Fruit fly (Drosophila melanogaster) whole organism, pupa: ENCODE measurements around the gene CG17028.
A peak's percentile ranks its signal among the peaks of the same experiment; 100 is the strongest.

Source experiments
- CG10348 ChIP-seq: fragments of 200-800 bp; sonication (Bioruptor generic); IDR thresholded peaks from 2 replicates; pipeline ENCODE4 v1.3.6; 2022; ENCODE audit warnings: missing biosample characterization, missing genetic modification characterization
- CG12605 ChIP-seq: fragments of 200-800 bp; sonication (Bioruptor generic); IDR thresholded peaks from 2 replicates; pipeline ENCODE4 v1.3.6; 2022; ENCODE audit warnings: missing biosample characterization, missing genetic modification characterization
- CG13204 ChIP-seq: fragments of 200-800 bp; sonication (Bioruptor generic); optimal IDR thresholded peaks from 2 replicates; lab custom pipeline; 2018; ENCODE audit warnings: missing biosample characterization, mild to moderate bottlenecking, missing genetic modification characterization, moderate library complexity
- CG14655 ChIP-seq: fragments of 200-800 bp; sonication (Bioruptor generic); optimal IDR thresholded peaks from 3 replicates; lab custom pipeline; 2017; ENCODE audit warnings: mild to moderate bottlenecking, missing biosample characterization, missing genetic modification reagents, missing genetic modification characterization
- CG15710 ChIP-seq: fragments of 200-800 bp; sonication (Bioruptor generic); optimal IDR thresholded peaks from 2 replicates; lab custom pipeline; 2018; ENCODE audit warnings: missing biosample characterization, mild to moderate bottlenecking, missing genetic modification characterization, moderate library complexity
- CG17806 ChIP-seq: fragments of 200-800 bp; sonication (Bioruptor generic); optimal IDR thresholded peaks from 2 replicates; lab custom pipeline; 2018; ENCODE audit warnings: missing biosample characterization, mild to moderate bottlenecking, missing genetic modification characterization, moderate library complexity
- CG32121 ChIP-seq: fragments of 200-800 bp; sonication (Bioruptor generic); IDR thresholded peaks from 2 replicates; pipeline ENCODE4 v1.3.6; 2022; ENCODE audit warnings: missing biosample characterization, missing genetic modification characterization
- CG34367 ChIP-seq: fragments of 200-800 bp; sonication (Bioruptor generic); optimal IDR thresholded peaks from 2 replicates; lab custom pipeline; 2018; ENCODE audit warnings: missing biosample characterization, mild to moderate bottlenecking, missing genetic modification characterization
- CG4496 ChIP-seq: fragments of 200-800 bp; sonication (Bioruptor generic); IDR thresholded peaks from 3 replicates; pipeline ENCODE4 v1.3.6; 2022; ENCODE audit warnings: missing biosample characterization, missing genetic modification characterization
- CG8159 ChIP-seq: fragments of 200-800 bp; sonication (Bioruptor generic); optimal IDR thresholded peaks from 3 replicates; lab custom pipeline; 2018; ENCODE audit warnings: missing biosample characterization, mild to moderate bottlenecking, missing genetic modification characterization, moderate library complexity
- CG8301 ChIP-seq: fragments of 200-800 bp; sonication (Bioruptor generic); optimal IDR thresholded peaks from 2 replicates; lab custom pipeline; 2018; ENCODE audit warnings: missing biosample characterization, mild to moderate bottlenecking, missing genetic modification characterization
- CG9948 ChIP-seq: fragments of 200-800 bp; sonication (Bioruptor generic); optimal IDR thresholded peaks from 2 replicates; lab custom pipeline; 2018; ENCODE audit warnings: missing biosample characterization, mild to moderate bottlenecking, missing genetic modification characterization, moderate library complexity
- D1 ChIP-seq: fragments of 200-800 bp; sonication (Bioruptor generic); optimal IDR thresholded peaks from 2 replicates; lab custom pipeline; 2018; ENCODE audit warnings: missing biosample characterization, mild to moderate bottlenecking, missing genetic modification characterization, moderate library complexity
- EcR ChIP-seq: fragments of 200-800 bp; sonication (Bioruptor generic); optimal IDR thresholded peaks from 3 replicates; lab custom pipeline; 2019; ENCODE audit warnings: missing biosample characterization, missing genetic modification characterization, mild to moderate bottlenecking, moderate library complexity, missing genetic modification reagents
- Ets98B ChIP-seq: fragments of 200-800 bp; sonication (Bioruptor generic); IDR thresholded peaks from 2 replicates; pipeline ENCODE4 v1.3.6; 2022; ENCODE audit warnings: missing biosample characterization, missing genetic modification characterization
- Pif1A ChIP-seq: fragments of 200-800 bp; sonication (Bioruptor generic); optimal IDR thresholded peaks from 3 replicates; lab custom pipeline; 2016; ENCODE audit warnings: missing biosample characterization, missing genetic modification characterization
- Pif1B ChIP-seq: fragments of 200-800 bp; sonication (Bioruptor generic); optimal IDR thresholded peaks from 3 replicates; lab custom pipeline; 2016; ENCODE audit warnings: missing biosample characterization, missing genetic modification characterization
- Snoo ChIP-seq: fragments of 200-800 bp; sonication (Bioruptor generic); optimal IDR thresholded peaks from 3 replicates; lab custom pipeline; 2017; ENCODE audit warnings: missing biosample characterization, mild to moderate bottlenecking, missing genetic modification characterization, inconsistent platforms
- fd96Ca ChIP-seq: fragments of 200-800 bp; sonication (Bioruptor generic); IDR thresholded peaks from 3 replicates; pipeline ENCODE4 v1.3.6; 2022; ENCODE audit warnings: missing biosample characterization, missing genetic modification characterization
- gl ChIP-seq: fragments of 200-800 bp; sonication (Bioruptor generic); optimal IDR thresholded peaks from 2 replicates; lab custom pipeline; 2018; ENCODE audit warnings: missing biosample characterization, mild to moderate bottlenecking, missing genetic modification characterization
- rn ChIP-seq: fragments of 200-800 bp; sonication (Bioruptor generic); IDR thresholded peaks from 2 replicates; pipeline ENCODE4 v1.3.6; 2022; ENCODE audit warnings: missing biosample characterization, missing genetic modification characterization

CG17028 gene

DNA sequence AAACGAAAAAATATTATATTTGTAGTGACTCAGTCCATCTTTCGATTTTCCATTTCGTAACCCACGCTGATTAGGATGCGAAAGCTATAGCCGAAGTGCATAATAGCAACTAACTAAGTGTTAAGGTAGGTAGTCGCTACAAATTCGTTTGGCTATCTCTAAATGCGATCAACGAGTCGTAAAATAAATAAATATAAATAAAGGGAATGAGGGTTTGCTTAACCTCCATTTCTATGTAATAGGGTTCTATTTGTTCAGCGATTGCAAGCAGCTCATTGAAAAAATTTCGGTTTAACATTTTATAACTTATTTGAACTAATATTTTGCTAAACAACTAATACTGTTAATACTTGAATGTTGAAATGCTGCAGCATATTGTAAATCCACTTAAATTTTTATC, 31.9 kb downstream of the CG17028 start:
- TF ChIP-seq Pif1B (GFP tag; lab: Kevin White, UChicago), result no peak

DNA sequence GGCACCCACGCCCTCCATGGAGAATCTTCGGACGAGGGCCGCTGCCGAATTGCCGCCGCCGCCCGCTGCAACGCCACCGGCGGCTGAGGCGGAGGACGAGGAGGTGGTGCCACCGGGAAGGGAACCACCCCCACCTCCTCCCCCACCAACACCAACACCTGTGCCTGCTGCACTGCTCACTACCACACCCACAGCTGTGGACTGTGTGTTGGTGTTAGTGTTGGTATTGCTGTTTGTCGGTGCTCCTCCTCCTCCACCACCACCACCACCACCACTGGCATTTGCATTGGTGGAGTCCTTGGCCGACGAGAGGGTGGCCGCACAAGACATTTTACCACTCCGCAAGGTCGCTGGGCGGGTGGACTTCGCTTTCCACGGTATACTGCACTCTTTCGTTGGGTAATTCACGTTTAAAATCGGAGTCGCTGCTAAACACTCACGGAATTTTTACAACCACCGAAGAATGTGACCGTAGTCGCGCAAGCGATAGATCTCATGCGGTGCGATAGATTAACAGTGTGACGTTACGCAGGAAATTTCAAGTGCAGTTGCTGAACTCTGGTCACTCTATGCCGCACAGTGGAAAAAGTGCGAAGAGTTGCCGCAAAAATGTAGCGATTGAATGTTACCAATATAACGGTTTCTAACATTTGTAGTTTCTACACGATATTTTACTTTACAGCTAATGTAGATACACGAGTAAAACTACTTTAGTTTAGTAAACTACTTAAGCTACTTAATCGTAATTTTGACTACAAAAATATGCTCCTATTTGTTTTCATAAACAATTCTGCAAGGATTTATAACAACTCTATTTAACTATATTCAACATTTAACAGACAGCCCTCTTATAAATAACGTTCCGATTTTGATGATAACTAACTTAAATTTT, 33.2 kb downstream of the CG17028 start, which contains the start of gene mib1:
mib1 (minus strand) TSS at position 494 of the 892 bp plus-strand sequence.
- TF ChIP-seq fd96Ca (peak; percentile 68; the same call in 1 of the 3 replicates), CG13204 (GFP tag; lab: Kevin White, UChicago) (peak; percentile 93), rn (0 out of 2 replicates have a peak, but pooled peaks have one; percentile 26), CG12605 (GFP tag; lab: Robert Waterston, UW) (0 out of 2 replicates have a peak, but pooled peaks have one; percentile 29), EcR (GFP tag; lab: Kevin White, UChicago) (peak; percentile 27), Snoo (tag; lab: Kevin White, UChicago) (peak; percentile 36), CG15710 (tag; lab: Kevin White, UChicago) (no peak), CG14655 (GFP tag; lab: Kevin White, UChicago) (no peak), Pif1B (GFP tag; lab: Kevin White, UChicago) (peak; percentile 37), CG4496 (GFP tag; lab: Robert Waterston, UW) (peak; percentile 32; the same call in 1 of the 3 replicates), Ets98B (GFP tag; lab: Robert Waterston, UW) (peak; percentile 26)

- TF ChIP-seq CG4496 (GFP tag; lab: Robert Waterston, UW) (0 out of 3 replicates have a peak, but pooled peaks have one; percentile 23), Snoo (tag; lab: Kevin White, UChicago) (no peak)
These were observed 34.1 kb downstream of the CG17028 start for dm6 chr3L:16012315-16012950.

DNA sequence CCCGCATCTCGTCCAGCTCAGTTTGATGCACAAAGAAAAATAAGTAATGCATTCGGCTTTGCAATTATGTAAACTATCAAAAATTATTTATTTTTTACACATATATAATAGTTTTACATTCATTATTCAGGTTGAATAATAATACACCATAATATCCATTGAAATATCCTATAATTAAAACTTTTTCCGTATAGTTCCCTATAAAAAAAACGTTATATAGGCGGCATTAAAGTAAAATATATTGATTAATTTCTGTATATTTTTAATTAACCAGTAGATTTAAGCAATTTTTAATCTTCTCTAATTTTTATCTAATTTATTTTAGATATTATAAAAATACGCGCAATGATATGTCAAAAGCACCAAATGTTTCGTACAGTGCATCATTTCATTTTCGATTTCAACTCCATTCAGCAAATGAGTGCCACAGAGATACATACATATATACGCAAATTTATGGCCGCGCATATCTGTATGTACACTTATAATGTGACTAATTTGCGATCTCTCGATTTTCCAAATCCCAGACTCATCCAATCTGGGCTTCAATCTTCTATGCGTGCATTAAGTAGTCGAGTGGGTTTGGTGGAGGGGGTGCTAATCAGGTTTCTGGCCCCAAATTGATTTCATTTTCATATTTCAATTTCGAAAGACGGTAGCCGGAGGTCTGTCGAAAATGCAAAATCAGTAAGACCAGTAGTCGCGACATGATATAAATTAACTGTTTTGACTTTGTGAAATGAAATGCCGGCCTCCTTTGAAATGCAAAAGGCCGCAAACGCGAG, 35.1 kb downstream of the CG17028 start:
- TF ChIP-seq Pif1B (GFP tag; lab: Kevin White, UChicago), result no peak
- TF ChIP-seq CG32121, result no peak
- TF ChIP-seq Pif1A (GFP tag; lab: Kevin White, UChicago), result no peak
- TF ChIP-seq D1 (tag; lab: Kevin White, UChicago), result no peak
- no peak for TF ChIP-seq CG4496 (GFP tag; lab: Robert Waterston, UW)
- no peak for TF ChIP-seq Ets98B (GFP tag; lab: Robert Waterston, UW)
- no peak for TF ChIP-seq rn
- TF ChIP-seq CG13204 (GFP tag; lab: Kevin White, UChicago), result no peak
- TF ChIP-seq CG17806 (tag; lab: Kevin White, UChicago), result no peak
- TF ChIP-seq EcR (GFP tag; lab: Kevin White, UChicago), result no peak
- TF ChIP-seq CG8159 (tag; lab: Kevin White, UChicago), result peak; percentile 36
- TF ChIP-seq CG14655 (GFP tag; lab: Kevin White, UChicago), result peak; percentile 13
- no peak for TF ChIP-seq Snoo (tag; lab: Kevin White, UChicago)
- TF ChIP-seq CG10348 (GFP tag; lab: Robert Waterston, UW), result no peak
- TF ChIP-seq fd96Ca, result no peak
- TF ChIP-seq CG8301 (tag; lab: Kevin White, UChicago), result no peak
- no peak for TF ChIP-seq CG12605 (GFP tag; lab: Robert Waterston, UW)
- TF ChIP-seq CG9948 (tag; lab: Kevin White, UChicago), result peak; percentile 34

DNA sequence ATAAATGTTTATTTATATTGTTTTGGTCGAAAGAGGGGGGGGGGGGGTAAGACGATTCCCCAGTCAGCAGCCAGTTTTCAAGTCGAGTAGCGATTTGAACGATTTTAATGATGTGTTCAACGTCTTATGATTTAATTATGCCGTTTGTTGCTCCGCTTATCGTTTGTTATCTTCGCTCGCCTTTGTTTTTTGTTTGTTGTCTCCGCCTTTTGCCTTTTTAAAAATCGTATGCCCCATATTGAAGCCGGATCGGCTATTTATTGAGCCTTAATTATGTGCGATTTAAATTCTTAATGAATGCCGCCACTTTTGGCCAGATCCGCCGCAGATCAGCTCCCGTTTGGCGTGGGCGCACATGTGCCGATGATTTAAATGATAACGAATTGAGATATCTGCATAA, 36.2 kb downstream of the CG17028 start:
- TF ChIP-seq EcR (GFP tag; lab: Kevin White, UChicago) (no peak), CG9948 (tag; lab: Kevin White, UChicago) (no peak), rn (no peak), D1 (tag; lab: Kevin White, UChicago) (no peak), CG34367 (tag; lab: Kevin White, UChicago) (no peak), CG12605 (GFP tag; lab: Robert Waterston, UW) (no peak), CG8301 (tag; lab: Kevin White, UChicago) (no peak), CG14655 (GFP tag; lab: Kevin White, UChicago) (no peak), CG4496 (GFP tag; lab: Robert Waterston, UW) (no peak), fd96Ca (no peak), CG32121 (no peak), Pif1A (GFP tag; lab: Kevin White, UChicago) (no peak), CG10348 (GFP tag; lab: Robert Waterston, UW) (no peak), Snoo (tag; lab: Kevin White, UChicago) (no peak), gl (tag; lab: Kevin White, UChicago) (no peak), CG13204 (GFP tag; lab: Kevin White, UChicago) (no peak), CG15710 (tag; lab: Kevin White, UChicago) (no peak), CG17806 (tag; lab: Kevin White, UChicago) (no peak), CG8159 (tag; lab: Kevin White, UChicago) (no peak)
